Fruit fly (Drosophila melanogaster): ENCODE results near the gene CG43052.

DNA sequence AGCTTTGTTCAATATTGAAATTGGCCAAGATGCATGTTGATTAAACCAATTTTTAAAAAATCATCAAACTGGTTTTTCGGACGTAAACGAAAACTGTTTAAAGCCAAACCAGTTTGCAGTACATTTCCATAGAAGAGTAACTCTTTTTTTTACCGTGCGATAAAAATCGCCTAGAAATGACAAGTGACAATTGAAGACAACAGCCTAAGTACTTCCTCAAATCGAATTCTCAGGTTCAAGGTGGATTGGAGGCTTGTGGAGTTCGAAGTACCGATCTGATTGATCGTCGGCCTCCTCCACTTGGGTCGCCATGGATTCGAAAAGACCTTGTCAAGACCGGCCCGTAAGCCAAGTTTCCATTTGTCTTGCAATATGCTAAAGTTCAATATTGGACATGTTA is 1.3 kb upstream of the CG43052 start:
- TF ChIP-seq CG1621 (tag; optimal IDR thresholded peaks at IDR 0.05) = no peak
- TF ChIP-seq Eip93F (GFP tag; optimal IDR thresholded peaks at IDR 0.05) = no peak
- TF ChIP-seq lz (GFP tag; optimal IDR thresholded peaks at IDR 0.05) = no peak
- TF ChIP-seq Hr38 (GFP tag; optimal IDR thresholded peaks at IDR 0.05) = no peak
- TF ChIP-seq esn (GFP tag; optimal IDR thresholded peaks at IDR 0.05) = no peak
